Worm (Caenorhabditis elegans) whole organism, mixed stage, embryonic: Measurements from ENCODE around the gene F13B12.4.

Experiments used
- ces-1 ChIP-seq: fragments of 150-350 bp; optimal IDR thresholded peaks from 2 replicates; lab custom pipeline; 2014; ENCODE audit warnings: missing biosample characterization, missing genetic modification reagents, missing genetic modification characterization
- cnd-1 ChIP-seq: fragments of 200-800 bp; sonication (Bioruptor generic); optimal IDR thresholded peaks from 2 replicates; lab custom pipeline; 2018; ENCODE audit warnings: mild to moderate bottlenecking, missing genetic modification characterization, missing compliant biosample characterization
- pha-4 ChIP-seq: fragments of 150-350 bp; optimal IDR thresholded peaks from 2 replicates; lab custom pipeline; 2018; ENCODE audit warnings: missing biosample characterization, missing genetic modification reagents, missing genetic modification characterization

DNA sequence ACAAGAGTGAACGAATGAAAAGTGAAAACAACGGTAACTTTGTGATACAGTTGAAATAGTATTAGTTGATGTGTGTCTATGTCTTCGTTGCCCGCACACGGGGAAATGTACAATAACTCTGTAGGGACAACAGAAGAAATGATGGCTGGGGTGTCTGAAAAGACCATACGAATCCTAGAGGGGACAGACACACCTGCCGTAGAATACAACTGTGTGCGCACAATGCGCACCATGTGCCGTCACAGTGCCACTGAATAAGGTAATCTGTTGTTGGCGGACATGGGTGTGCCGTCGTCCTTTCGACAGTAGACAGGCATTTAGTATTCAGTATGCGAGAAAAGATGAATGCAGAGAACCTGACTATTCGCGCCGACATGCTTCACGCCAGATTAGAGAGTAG lies 28.4 kb downstream of the F13B12.4 start:
- TF ChIP-seq ces-1 (GFP tag; lab: Kevin White, UChicago) (no peak), pha-4 (peak; percentile 61), cnd-1 (tag; lab: Kevin White, UChicago) (peak; percentile 35)
